2 fruit fly cellular contexts compared by ENCODE assay signal in genomic region chr3R:15786538-15786937, dm6.
A peak's percentile ranks its signal among the peaks of the same experiment; 100 is the strongest.
TF ChIP-seq lines count a peak whose summit lies in the region.

Gene CG9590 (plus strand): TSS chr3R:15786703.

- no peak for TF ChIP-seq CTCF in whole organism, embryonic (GFP tag; optimal IDR thresholded peaks at IDR 0.05; lab: Kevin White, UChicago)

TF ChIP-seq in whole organism, adult, 20 proteins besides CTCF, POLR2A, EP300 and RAD21:
- TF ChIP-seq CG7101 (tag; optimal IDR thresholded peaks at IDR 0.05; lab: Kevin White, UChicago) (no peak), bab1 (GFP tag; optimal IDR thresholded peaks at IDR 0.05; lab: Kevin White, UChicago) (peak; percentile 0), CG12768 (GFP tag; optimal IDR thresholded peaks at IDR 0.05; lab: Kevin White, UChicago) (no peak), Mnt (GFP tag; optimal IDR thresholded peaks at IDR 0.05; lab: Kevin White, UChicago) (no peak), cnc (optimal IDR thresholded peaks at IDR 0.05; lab: Kevin White, UChicago) (no peak), Clk (GFP tag; optimal IDR thresholded peaks at IDR 0.05; lab: Kevin White, UChicago) (no peak)

TF ChIP-seq in whole organism, embryonic, 481 proteins besides CTCF, POLR2A, EP300 and RAD21:
- TF ChIP-seq br (optimal IDR thresholded peaks at IDR 0.05; lab: Kevin White, UChicago) (no peak), D19A (tag; optimal IDR thresholded peaks at IDR 0.05; lab: Kevin White, UChicago) (no peak), MESR4 (GFP tag; optimal IDR thresholded peaks at IDR 0.05; lab: Kevin White, UChicago) (peak; percentile 57), Dp (GFP tag; optimal IDR thresholded peaks at IDR 0.05; lab: Kevin White, UChicago) (peak; percentile 89), BEAF-32 (GFP tag; optimal IDR thresholded peaks at IDR 0.05; lab: Kevin White, UChicago) (peak; percentile 8), CG14050 (GFP tag; IDR thresholded peaks at IDR 0.05; lab: Robert Waterston, UW) (no peak), gcm2 (GFP tag; optimal IDR thresholded peaks at IDR 0.05; lab: Kevin White, UChicago) (no peak), Tbp (GFP tag; optimal IDR thresholded peaks at IDR 0.05; lab: Kevin White, UChicago) (no peak), Oli (tag; optimal IDR thresholded peaks at IDR 0.05; lab: Kevin White, UChicago) (no peak), YL-1 (GFP tag; optimal IDR thresholded peaks at IDR 0.05; lab: Kevin White, UChicago) (peak; percentile 54), Xbp1 (GFP tag; optimal IDR thresholded peaks at IDR 0.05; lab: Kevin White, UChicago) (peak; percentile 38), pzg (GFP tag; optimal IDR thresholded peaks at IDR 0.05; lab: Kevin White, UChicago) (peak; percentile 43), Adf1 (GFP tag; IDR thresholded peaks at IDR 0.05; lab: Robert Waterston, UW) (no peak), E2f2 (GFP tag; IDR thresholded peaks at IDR 0.05; lab: Robert Waterston, UW) (peak; percentile 96), crp (GFP tag; optimal IDR thresholded peaks at IDR 0.05; lab: Kevin White, UChicago) (peak; percentile 61 to 92), trem (tag; optimal IDR thresholded peaks at IDR 0.05; lab: Kevin White, UChicago) (peak; percentile 99), tin (GFP tag; optimal IDR thresholded peaks at IDR 0.05; lab: Kevin White, UChicago) (no peak), stwl (tag; optimal IDR thresholded peaks at IDR 0.05; lab: Kevin White, UChicago) (peak; percentile 43), CG11723 (GFP tag; optimal IDR thresholded peaks at IDR 0.05; lab: Kevin White, UChicago) (no peak), CG12104 (GFP tag; optimal IDR thresholded peaks at IDR 0.05; lab: Kevin White, UChicago) (no peak), CG1603 (tag; optimal IDR thresholded peaks at IDR 0.05; lab: Kevin White, UChicago) (peak; percentile 18), CG4617 (GFP tag; optimal IDR thresholded peaks at IDR 0.05; lab: Kevin White, UChicago; ENCODE audit: borderline replicate concordance) (peak; percentile 19), jumu (GFP tag; optimal IDR thresholded peaks at IDR 0.05; lab: Kevin White, UChicago) (no peak), sna (GFP tag; IDR thresholded peaks at IDR 0.05; lab: Robert Waterston, UW; ENCODE audit: partially characterized antibody) (0 out of 2 replicates have a peak, but pooled peaks have one; percentile 46), amos (GFP tag; IDR thresholded peaks at IDR 0.05; lab: Robert Waterston, UW; ENCODE audit: partially characterized antibody) (peak; percentile 9; the same call in 1 of the 2 replicates), CG13287 (GFP tag; IDR thresholded peaks at IDR 0.05; lab: Robert Waterston, UW; ENCODE audit: partially characterized antibody) (peak; percentile 34; the same call in 1 of the 2 replicates), otp (GFP tag; IDR thresholded peaks at IDR 0.05; lab: Robert Waterston, UW) (no peak), CG15514 (GFP tag; optimal IDR thresholded peaks at IDR 0.05; lab: Kevin White, UChicago) (peak; percentile 1), MBD-R2 (GFP tag; IDR thresholded peaks at IDR 0.05; lab: Robert Waterston, UW) (peak; percentile 87), CG43689 (GFP tag; IDR thresholded peaks at IDR 0.05; lab: Robert Waterston, UW) (no peak)
